Fruit fly (Drosophila melanogaster) whole organism, pupa: Measurements from ENCODE around the gene Sdic4.

Source experiments
- CG13204 ChIP-seq: fragments of 200-800 bp; sonication (Bioruptor generic); optimal IDR thresholded peaks from 2 replicates; lab custom pipeline; 2018; ENCODE audit warnings: missing biosample characterization, mild to moderate bottlenecking, missing genetic modification characterization, moderate library complexity
- CG8159 ChIP-seq: fragments of 200-800 bp; sonication (Bioruptor generic); optimal IDR thresholded peaks from 3 replicates; lab custom pipeline; 2018; ENCODE audit warnings: missing biosample characterization, mild to moderate bottlenecking, missing genetic modification characterization, moderate library complexity
- D1 ChIP-seq: fragments of 200-800 bp; sonication (Bioruptor generic); optimal IDR thresholded peaks from 2 replicates; lab custom pipeline; 2018; ENCODE audit warnings: missing biosample characterization, mild to moderate bottlenecking, missing genetic modification characterization, moderate library complexity
- EcR ChIP-seq: fragments of 200-800 bp; sonication (Bioruptor generic); optimal IDR thresholded peaks from 3 replicates; lab custom pipeline; 2019; ENCODE audit warnings: missing biosample characterization, missing genetic modification characterization, mild to moderate bottlenecking, moderate library complexity, missing genetic modification reagents
- Ets98B ChIP-seq: fragments of 200-800 bp; sonication (Bioruptor generic); IDR thresholded peaks from 2 replicates; pipeline ENCODE4 v1.3.6; 2022; ENCODE audit warnings: missing biosample characterization, missing genetic modification characterization
- Pif1B ChIP-seq: fragments of 200-800 bp; sonication (Bioruptor generic); optimal IDR thresholded peaks from 3 replicates; lab custom pipeline; 2016; ENCODE audit warnings: missing biosample characterization, missing genetic modification characterization
- Snoo ChIP-seq: fragments of 200-800 bp; sonication (Bioruptor generic); optimal IDR thresholded peaks from 3 replicates; lab custom pipeline; 2017; ENCODE audit warnings: missing biosample characterization, mild to moderate bottlenecking, missing genetic modification characterization, inconsistent platforms

DNA sequence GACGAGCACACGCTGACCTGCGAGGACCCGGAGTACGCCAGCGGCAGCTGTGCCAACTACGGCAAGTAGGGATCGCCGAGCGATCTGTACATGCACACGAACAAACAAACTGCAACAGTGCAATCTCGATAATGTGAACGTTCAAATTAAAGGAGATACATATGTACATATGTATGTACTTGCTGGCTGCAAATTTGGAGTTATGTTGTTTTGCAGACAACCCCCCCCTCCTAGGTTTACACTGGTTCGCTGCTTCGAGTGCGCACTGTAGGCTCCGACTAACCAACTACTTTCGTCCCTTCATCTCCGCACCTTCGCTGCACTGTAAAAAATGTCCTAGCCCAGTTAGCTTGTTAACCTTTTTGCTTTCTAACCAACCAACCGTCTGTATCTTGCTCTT lies 22.9 kb upstream of the Sdic4 start:
- TF ChIP-seq Pif1B (GFP tag; lab: Kevin White, UChicago) (no peak), D1 (no peak), EcR (no peak), Snoo (no peak), CG8159 (peak; percentile 3), Ets98B (GFP tag; lab: Robert Waterston, UW) (peak; percentile 38; the same call in 1 of the 2 replicates), CG13204 (no peak)
